Worm (Caenorhabditis elegans) whole organism, mixed stage, embryonic: ENCODE measurements around the gene edg-1.

Experiments
- M03D4.4 ChIP-seq: sonication (generic microtip); optimal IDR thresholded peaks from 2 replicates; lab custom pipeline; 2017; ENCODE audit warnings: mild to moderate bottlenecking, missing genetic modification characterization, missing compliant biosample characterization
- blmp-1 ChIP-seq: fragments of 150-350 bp; optimal IDR thresholded peaks from 2 replicates; lab custom pipeline; 2014; ENCODE audit warnings: missing biosample characterization, missing genetic modification characterization
- ceh-39 ChIP-seq: fragments of 150-350 bp; optimal IDR thresholded peaks from 2 replicates; lab custom pipeline; 2014; ENCODE audit warnings: missing biosample characterization, missing genetic modification characterization
- ceh-43 ChIP-seq: fragments of 200-800 bp; sonication (Bioruptor generic); optimal IDR thresholded peaks from 2 replicates; lab custom pipeline; 2018; ENCODE audit warnings: mild to moderate bottlenecking, missing genetic modification characterization, moderate library complexity, missing compliant biosample characterization
- ceh-83 ChIP-seq: fragments of 200-800 bp; sonication (Bioruptor generic); optimal IDR thresholded peaks from 2 replicates; lab custom pipeline; 2018; ENCODE audit warnings: mild to moderate bottlenecking, missing genetic modification characterization, missing compliant biosample characterization
- ces-1 ChIP-seq: fragments of 150-350 bp; optimal IDR thresholded peaks from 2 replicates; lab custom pipeline; 2014; ENCODE audit warnings: missing biosample characterization, missing genetic modification reagents, missing genetic modification characterization
- cnd-1 ChIP-seq: fragments of 200-800 bp; sonication (Bioruptor generic); optimal IDR thresholded peaks from 2 replicates; lab custom pipeline; 2018; ENCODE audit warnings: mild to moderate bottlenecking, missing genetic modification characterization, missing compliant biosample characterization
- drap-1 ChIP-seq: fragments of 200-800 bp; sonication (Bioruptor generic); optimal IDR thresholded peaks from 3 replicates; lab custom pipeline; 2018; ENCODE audit warnings: mild to moderate bottlenecking, missing genetic modification characterization, missing compliant biosample characterization
- elt-1 ChIP-seq: sonication (generic microtip); optimal IDR thresholded peaks from 2 replicates; lab custom pipeline; 2017; ENCODE audit warnings: missing genetic modification characterization, mild to moderate bottlenecking, missing compliant biosample characterization, antibody characterized with exemption, moderate library complexity, borderline replicate concordance; ENCODE audit not compliant: insufficient read depth
- elt-3 ChIP-seq: fragments of 150-350 bp; optimal IDR thresholded peaks from 2 replicates; lab custom pipeline; 2014; ENCODE audit warnings: missing biosample characterization, missing genetic modification characterization
- flh-1 ChIP-seq: fragments of 200-800 bp; sonication (Bioruptor generic); optimal IDR thresholded peaks from 2 replicates; lab custom pipeline; 2018; ENCODE audit warnings: mild to moderate bottlenecking, missing genetic modification characterization, moderate library complexity, missing compliant biosample characterization
- ham-2 ChIP-seq: fragments of 200-800 bp; sonication (Bioruptor generic); optimal IDR thresholded peaks from 2 replicates; lab custom pipeline; 2018; ENCODE audit warnings: mild to moderate bottlenecking, missing genetic modification characterization, missing compliant biosample characterization
- hlh-1 ChIP-seq: fragments of 150-350 bp; optimal IDR thresholded peaks from 2 replicates; lab custom pipeline; 2014; ENCODE audit warnings: missing biosample characterization, missing genetic modification reagents, missing genetic modification characterization
- lin-13 ChIP-seq: fragments of 150-350 bp; optimal IDR thresholded peaks from 2 replicates; lab custom pipeline; 2014; ENCODE audit warnings: missing biosample characterization, missing genetic modification characterization
- lin-32 ChIP-seq: fragments of 200-800 bp; sonication (Bioruptor generic); optimal IDR thresholded peaks from 2 replicates; lab custom pipeline; 2018; ENCODE audit warnings: mild to moderate bottlenecking, missing genetic modification characterization, missing compliant biosample characterization
- lsy-2 ChIP-seq: fragments of 150-350 bp; optimal IDR thresholded peaks from 2 replicates; lab custom pipeline; 2014; ENCODE audit warnings: missing biosample characterization, missing genetic modification characterization
- mab-5 ChIP-seq: fragments of 150-350 bp; optimal IDR thresholded peaks from 2 replicates; lab custom pipeline; 2014; ENCODE audit warnings: missing biosample characterization, missing genetic modification characterization
- mep-1 ChIP-seq: fragments of 150-350 bp; optimal IDR thresholded peaks from 2 replicates; lab custom pipeline; 2017; ENCODE audit warnings: missing biosample characterization, missing genetic modification reagents, missing genetic modification characterization, inconsistent platforms
- mls-2 ChIP-seq: sonication (generic microtip); optimal IDR thresholded peaks from 2 replicates; lab custom pipeline; 2016; ENCODE audit warnings: mild to moderate bottlenecking, missing genetic modification characterization, moderate library complexity, missing compliant biosample characterization
- nhr-2 ChIP-seq: fragments of 150-350 bp; optimal IDR thresholded peaks from 2 replicates; lab custom pipeline; 2014; ENCODE audit warnings: missing biosample characterization, missing genetic modification characterization
- nhr-237 ChIP-seq: fragments of 150-350 bp; optimal IDR thresholded peaks from 2 replicates; lab custom pipeline; 2014; ENCODE audit warnings: missing biosample characterization, missing genetic modification characterization
- nhr-28 ChIP-seq: fragments of 150-350 bp; optimal IDR thresholded peaks from 2 replicates; lab custom pipeline; 2014; ENCODE audit warnings: missing biosample characterization, missing genetic modification characterization
- nhr-76 ChIP-seq: sonication (generic microtip); optimal IDR thresholded peaks from 2 replicates; lab custom pipeline; 2017; ENCODE audit warnings: missing biosample characterization, missing genetic modification characterization
- pha-4 ChIP-seq: fragments of 150-350 bp; optimal IDR thresholded peaks from 2 replicates; lab custom pipeline; 2018; ENCODE audit warnings: missing biosample characterization, missing genetic modification reagents, missing genetic modification characterization
- snpc-4 ChIP-seq: fragments of 150-350 bp; optimal IDR thresholded peaks from 2 replicates; lab custom pipeline; 2014; ENCODE audit warnings: missing biosample characterization, missing genetic modification characterization
- sptf-1 ChIP-seq: sonication (generic microtip); optimal IDR thresholded peaks from 2 replicates; lab custom pipeline; 2017; ENCODE audit warnings: mild to moderate bottlenecking, missing genetic modification characterization, moderate library complexity, missing compliant biosample characterization
- tbx-8 ChIP-seq: fragments of 200-800 bp; sonication (Bioruptor generic); optimal IDR thresholded peaks from 2 replicates; lab custom pipeline; 2018; ENCODE audit warnings: mild to moderate bottlenecking, missing genetic modification characterization, moderate library complexity, missing compliant biosample characterization
- unc-120 ChIP-seq: sonication (generic microtip); optimal IDR thresholded peaks from 2 replicates; lab custom pipeline; 2017; ENCODE audit warnings: missing genetic modification characterization, missing compliant biosample characterization; ENCODE audit not compliant: poor library complexity, severe bottlenecking
- unc-39 ChIP-seq: fragments of 150-350 bp; optimal IDR thresholded peaks from 2 replicates; lab custom pipeline; 2014; ENCODE audit warnings: missing biosample characterization, missing genetic modification characterization
- unc-62 ChIP-seq: fragments of 150-350 bp; optimal IDR thresholded peaks from 2 replicates; lab custom pipeline; 2014; ENCODE audit warnings: missing biosample characterization, missing genetic modification reagents, missing genetic modification characterization
- zip-8 ChIP-seq: fragments of 150-350 bp; optimal IDR thresholded peaks from 2 replicates; lab custom pipeline; 2014; ENCODE audit warnings: missing biosample characterization, missing genetic modification characterization
- ztf-11 ChIP-seq: fragments of 150-350 bp; optimal IDR thresholded peaks from 2 replicates; lab custom pipeline; 2014; ENCODE audit warnings: missing biosample characterization, missing genetic modification characterization

Gene edg-1

DNA sequence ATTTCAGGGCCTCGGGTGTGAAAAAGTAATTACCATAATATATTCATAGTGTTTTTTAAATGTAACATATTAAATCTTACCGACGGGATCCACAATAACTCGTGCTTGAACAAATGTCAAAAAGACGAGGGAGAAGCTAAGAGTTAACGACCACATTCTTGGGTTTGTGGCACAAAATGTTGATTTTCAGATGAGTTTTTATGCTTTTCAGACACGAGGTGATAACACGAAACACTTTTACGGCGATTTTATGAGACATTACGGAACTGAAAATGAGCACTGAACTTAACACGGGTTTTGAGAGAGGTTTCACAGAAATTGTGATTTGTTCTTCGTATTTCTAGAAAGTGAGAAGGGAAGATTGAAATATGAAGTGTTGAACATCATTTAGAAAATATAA lies 14.1 kb upstream of the edg-1 start, which contains the start of gene B0035.13:
B0035.13 (minus strand) TSS at position 173 of the 400 bp plus-strand sequence.
- no peak for TF ChIP-seq nhr-237
- TF ChIP-seq zip-8 (tag; lab: Kevin White, UChicago), result no peak
- no peak for TF ChIP-seq flh-1 (GFP tag; lab: Kevin White, UChicago)
- TF ChIP-seq nhr-2 (tag; lab: Kevin White, UChicago), result no peak
- no peak for TF ChIP-seq mab-5 (tag; lab: Kevin White, UChicago)
- no peak for TF ChIP-seq snpc-4 (tag; lab: Kevin White, UChicago)

- TF ChIP-seq snpc-4 (tag; lab: Kevin White, UChicago) (no peak), mls-2 (no peak), unc-120 (no peak)
Observed at ce11 chrIV:11307770-11308169, 12.8 kb upstream of the edg-1 start.

ce11 chrIV:11310624-11311023 lies 10.0 kb upstream of the edg-1 start, which contains the start of gene znf-207:
TSS of gene znf-207 (plus strand) at chrIV:11310972.
- peak; percentile 49 for TF ChIP-seq M03D4.4 (tag; lab: Kevin White, UChicago)
- peak; percentile 16 for TF ChIP-seq nhr-237
- TF ChIP-seq unc-120, result peak; percentile 45
- peak; percentile 48 for TF ChIP-seq mls-2
- TF ChIP-seq elt-3, result no peak
- peak; percentile 76 for TF ChIP-seq sptf-1
- peak; percentile 47 for TF ChIP-seq ztf-11 (tag; lab: Kevin White, UChicago)
- TF ChIP-seq pha-4, result peak; percentile 25
- TF ChIP-seq mep-1 (tag; lab: Kevin White, UChicago), result peak; percentile 47
- TF ChIP-seq nhr-76 (tag; lab: Kevin White, UChicago), result no peak
- TF ChIP-seq ceh-43 (GFP tag; lab: Kevin White, UChicago), result peak; percentile 29
- peak; percentile 26 for TF ChIP-seq lsy-2 (tag; lab: Kevin White, UChicago)
- TF ChIP-seq tbx-8 (GFP tag; lab: Kevin White, UChicago), result no peak
- no peak for TF ChIP-seq ham-2 (GFP tag; lab: Kevin White, UChicago)
- no peak for TF ChIP-seq ceh-83 (GFP tag; lab: Kevin White, UChicago)
- TF ChIP-seq ceh-39 (tag; lab: Kevin White, UChicago), result no peak
- TF ChIP-seq unc-39 (tag; lab: Kevin White, UChicago), result no peak
- no peak for TF ChIP-seq unc-62 (GFP tag; lab: Kevin White, UChicago)
- no peak for TF ChIP-seq nhr-2 (tag; lab: Kevin White, UChicago)
- no peak for TF ChIP-seq blmp-1
- TF ChIP-seq flh-1 (GFP tag; lab: Kevin White, UChicago), result peak; percentile 5
- peak; percentile 95 for TF ChIP-seq ces-1
- peak; percentile 9 for TF ChIP-seq lin-32 (GFP tag; lab: Kevin White, UChicago)
- TF ChIP-seq mab-5 (tag; lab: Kevin White, UChicago), result no peak
- peak; percentile 28 for TF ChIP-seq lin-13 (tag; lab: Kevin White, UChicago)
- TF ChIP-seq nhr-28 (tag; lab: Kevin White, UChicago), result no peak
- TF ChIP-seq elt-1 (tag; lab: Kevin White, UChicago), result peak; percentile 20
- TF ChIP-seq drap-1, result peak; percentile 44
- TF ChIP-seq hlh-1 (tag; lab: Kevin White, UChicago), result no peak
- TF ChIP-seq cnd-1 (tag; lab: Kevin White, UChicago), result peak; percentile 45

DNA sequence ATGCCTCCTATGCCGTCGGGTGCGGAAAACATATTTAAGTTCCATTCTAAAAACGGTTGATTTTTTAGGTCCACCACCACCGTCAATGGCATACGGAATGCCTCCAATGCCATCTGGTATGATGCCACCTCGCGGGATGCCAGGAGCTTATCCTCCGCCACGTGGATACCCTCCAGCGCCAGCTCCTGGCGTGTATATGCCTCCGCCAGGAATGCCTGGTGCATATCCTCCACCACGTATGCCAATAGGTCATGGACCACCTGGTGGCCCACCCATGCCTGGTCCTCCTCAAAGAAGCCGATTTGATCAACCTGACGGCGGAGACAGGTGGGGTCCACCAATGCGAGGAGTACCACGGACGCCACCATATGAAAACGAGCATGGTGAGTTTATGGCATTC lies 9.1 kb upstream of the edg-1 start:
- TF ChIP-seq lin-32 (GFP tag; lab: Kevin White, UChicago) (peak; percentile 38), ceh-83 (GFP tag; lab: Kevin White, UChicago) (no peak), sptf-1 (peak; percentile 21), mab-5 (tag; lab: Kevin White, UChicago) (no peak)

DNA sequence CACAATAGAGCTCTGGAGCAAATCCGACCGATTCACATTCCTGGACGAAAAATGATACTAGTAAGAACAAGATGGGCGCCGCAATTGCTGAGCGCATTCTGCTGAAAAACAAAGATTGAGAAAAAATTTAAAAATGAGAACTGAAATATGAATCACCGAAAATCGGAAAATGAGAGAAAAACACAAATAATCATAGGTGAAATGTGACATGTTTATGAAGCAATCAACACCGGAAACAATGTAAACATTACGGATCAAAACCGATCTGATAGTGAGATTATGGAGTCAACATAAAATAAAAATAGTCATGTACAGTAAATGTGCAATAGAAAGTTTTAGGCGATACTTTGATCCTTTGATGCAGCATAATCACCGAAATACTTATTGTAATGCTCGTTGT lies 6.7 kb upstream of the edg-1 start, which contains the start of gene dnj-2:
dnj-2 (minus strand) TSS at position 101 of the 400 bp plus-strand sequence.
- TF ChIP-seq unc-62 (GFP tag; lab: Kevin White, UChicago) (no peak), mab-5 (tag; lab: Kevin White, UChicago) (no peak), M03D4.4 (tag; lab: Kevin White, UChicago) (no peak), nhr-76 (tag; lab: Kevin White, UChicago) (no peak), zip-8 (tag; lab: Kevin White, UChicago) (no peak)
